Fruit fly (Drosophila melanogaster) whole organism, embryonic: ENCODE measurements around the gene erm.

Source experiments
- Antp ChIP-seq: fragments of 200-800 bp; sonication (Bioruptor generic); optimal IDR thresholded peaks from 3 replicates; lab custom pipeline; 2016; ENCODE audit warnings: missing biosample characterization, missing genetic modification characterization
- Atf-2 ChIP-seq: fragments of 200-800 bp; sonication (Bioruptor generic); optimal IDR thresholded peaks from 2 replicates; lab custom pipeline; 2016; ENCODE audit warnings: missing biosample characterization, missing genetic modification characterization
- B-H2 ChIP-seq: fragments of 200-800 bp; sonication (Bioruptor generic); optimal IDR thresholded peaks from 2 replicates; lab custom pipeline; 2018; ENCODE audit warnings: missing biosample characterization, mild to moderate bottlenecking, missing genetic modification characterization
- Blimp-1 ChIP-seq: fragments of 200-800 bp; sonication (Bioruptor generic); optimal IDR thresholded peaks from 3 replicates; lab custom pipeline; 2018; ENCODE audit warnings: missing biosample characterization, missing genetic modification characterization, mild to moderate bottlenecking, moderate library complexity, missing genetic modification reagents
- CG10267 ChIP-seq: fragments of 200-800 bp; sonication (Bioruptor generic); optimal IDR thresholded peaks from 2 replicates; lab custom pipeline; 2018; ENCODE audit warnings: missing biosample characterization, mild to moderate bottlenecking, missing genetic modification characterization, moderate library complexity
- CG10565 ChIP-seq: fragments of 200-800 bp; sonication (Bioruptor generic); optimal IDR thresholded peaks from 3 replicates; lab custom pipeline; 2016; ENCODE audit warnings: missing biosample characterization, mild to moderate bottlenecking, missing genetic modification characterization
- CG10979 ChIP-seq: fragments of 200-800 bp; sonication (Bioruptor generic); optimal IDR thresholded peaks from 2 replicates; lab custom pipeline; 2018; ENCODE audit warnings: missing biosample characterization, mild to moderate bottlenecking, missing genetic modification characterization, moderate library complexity
- CG11723 ChIP-seq: fragments of 200-800 bp; sonication (Bioruptor generic); optimal IDR thresholded peaks from 2 replicates; lab custom pipeline; 2017; ENCODE audit warnings: missing biosample characterization, mild to moderate bottlenecking, missing genetic modification characterization
- CG12299 ChIP-seq: fragments of 200-800 bp; sonication (Bioruptor generic); optimal IDR thresholded peaks from 2 replicates; lab custom pipeline; 2018; ENCODE audit warnings: missing biosample characterization, mild to moderate bottlenecking, missing genetic modification characterization
- CG1647 ChIP-seq: fragments of 200-800 bp; sonication (Bioruptor generic); optimal IDR thresholded peaks from 3 replicates; lab custom pipeline; 2016; ENCODE audit warnings: missing biosample characterization, missing genetic modification characterization
- CG16779 ChIP-seq: fragments of 200-800 bp; sonication (Bioruptor generic); IDR thresholded peaks from 2 replicates; pipeline ENCODE4 v1.3.6; 2022; ENCODE audit warnings: missing biosample characterization, missing genetic modification characterization
- CG17829 ChIP-seq: fragments of 200-800 bp; optimal IDR thresholded peaks from 2 replicates; lab custom pipeline; 2019; ENCODE audit warnings: missing biosample characterization, mild to moderate bottlenecking, missing genetic modification characterization, moderate library complexity
- CG3163 ChIP-seq: fragments of 200-800 bp; sonication (Bioruptor generic); optimal IDR thresholded peaks from 3 replicates; lab custom pipeline; 2016; ENCODE audit warnings: missing biosample characterization, missing genetic modification characterization
- CG3995 ChIP-seq: fragments of 200-800 bp; sonication (Bioruptor generic); optimal IDR thresholded peaks from 3 replicates; lab custom pipeline; 2016; ENCODE audit warnings: missing biosample characterization, missing genetic modification characterization
- CG5245 ChIP-seq: fragments of 200-800 bp; sonication (Bioruptor generic); optimal IDR thresholded peaks from 3 replicates; lab custom pipeline; 2016; ENCODE audit warnings: missing biosample characterization, missing genetic modification characterization
- CG7556 ChIP-seq: fragments of 200-800 bp; sonication (Bioruptor generic); optimal IDR thresholded peaks from 2 replicates; lab custom pipeline; 2017; ENCODE audit warnings: missing biosample characterization, mild to moderate bottlenecking, missing genetic modification characterization
- CG7745 ChIP-seq: fragments of 200-800 bp; sonication (Bioruptor generic); optimal IDR thresholded peaks from 2 replicates; lab custom pipeline; 2018; ENCODE audit warnings: missing biosample characterization, mild to moderate bottlenecking, missing genetic modification characterization, moderate library complexity
- CoRest ChIP-seq: fragments of 200-800 bp; sonication (Bioruptor generic); optimal IDR thresholded peaks from 3 replicates; lab custom pipeline; 2018; ENCODE audit warnings: missing biosample characterization, mild to moderate bottlenecking, missing genetic modification characterization, moderate library complexity
- Dad ChIP-seq: fragments of 200-800 bp; sonication (Bioruptor generic); optimal IDR thresholded peaks from 3 replicates; lab custom pipeline; 2016; ENCODE audit warnings: missing biosample characterization, missing genetic modification characterization
- Eip74EF ChIP-seq, 2 experiments: fragments of 200-800 bp in 1 of 2; fragments of >200 bp in 1 of 2; sonication (Bioruptor generic) in 1 of 2; optimal IDR thresholded peaks; 2 replicates each; lab custom pipeline; 2017 to 2019; ENCODE audit warnings: missing biosample characterization in 2 of 2, missing genetic modification characterization in 2 of 2, mild to moderate bottlenecking in 1 of 2, moderate library complexity in 1 of 2
- Fer2 ChIP-seq: fragments of 200-800 bp; sonication (Bioruptor generic); optimal IDR thresholded peaks from 2 replicates; lab custom pipeline; 2018; ENCODE audit warnings: missing biosample characterization, mild to moderate bottlenecking, missing genetic modification characterization, moderate library complexity
- Fer3 ChIP-seq: fragments of 200-800 bp; sonication (Bioruptor generic); optimal IDR thresholded peaks from 2 replicates; lab custom pipeline; 2018; ENCODE audit warnings: missing biosample characterization, mild to moderate bottlenecking, missing genetic modification characterization, moderate library complexity
- GATAe ChIP-seq: fragments of 200-800 bp; sonication (Bioruptor generic); conservative IDR thresholded peaks from 2 replicates; pipeline ENCODE4 v1.3.6; 2022; ENCODE audit warnings: missing biosample characterization, missing genetic modification characterization
- Hand ChIP-seq: fragments of 200-800 bp; sonication (Bioruptor generic); optimal IDR thresholded peaks from 2 replicates; lab custom pipeline; 2017; ENCODE audit warnings: mild to moderate bottlenecking, missing biosample characterization, missing genetic modification reagents, missing genetic modification characterization
- Hsf ChIP-seq: fragments of 200-800 bp; sonication (Bioruptor generic); optimal IDR thresholded peaks from 3 replicates; lab custom pipeline; 2016; ENCODE audit warnings: missing biosample characterization, missing genetic modification characterization
- Lhr ChIP-seq: fragments of 200-800 bp; sonication (Bioruptor generic); optimal IDR thresholded peaks from 3 replicates; lab custom pipeline; 2017; ENCODE audit warnings: mild to moderate bottlenecking, missing biosample characterization, missing genetic modification reagents, missing genetic modification characterization
- Lim3 ChIP-seq: fragments of 200-800 bp; sonication (Bioruptor generic); IDR thresholded peaks from 2 replicates; pipeline ENCODE4 v1.3.6; 2022; ENCODE audit warnings: missing biosample characterization, missing genetic modification characterization
- Mad ChIP-seq: fragments of 200-800 bp; sonication (Bioruptor generic); optimal IDR thresholded peaks from 2 replicates; lab custom pipeline; 2016; ENCODE audit warnings: missing biosample characterization, missing genetic modification characterization
- Nf-YC ChIP-seq: fragments of 200-800 bp; optimal IDR thresholded peaks from 3 replicates; lab custom pipeline; 2019; ENCODE audit warnings: missing biosample characterization, mild to moderate bottlenecking, missing genetic modification characterization, moderate library complexity
- Opbp ChIP-seq: fragments of 200-800 bp; sonication (Bioruptor generic); IDR thresholded peaks from 3 replicates; pipeline ENCODE4 v1.3.6; 2022; ENCODE audit warnings: missing biosample characterization, missing genetic modification characterization; ENCODE audit not compliant: partially characterized antibody
- amos ChIP-seq: fragments of 200-800 bp; sonication (Bioruptor generic); IDR thresholded peaks from 2 replicates; pipeline ENCODE4 v1.3.6; 2022; ENCODE audit warnings: missing biosample characterization, missing genetic modification characterization; ENCODE audit not compliant: partially characterized antibody
- crol ChIP-seq: fragments of 200-800 bp; sonication (Bioruptor generic); IDR thresholded peaks from 2 replicates; pipeline ENCODE4 v1.3.6; 2022; ENCODE audit warnings: missing biosample characterization, missing genetic modification characterization
- danr ChIP-seq: fragments of 200-800 bp; sonication (Bioruptor generic); IDR thresholded peaks from 2 replicates; pipeline ENCODE4 v1.3.6; 2022; ENCODE audit warnings: missing biosample characterization, missing genetic modification characterization
- dati ChIP-seq: fragments of 200-800 bp; sonication (Bioruptor generic); IDR thresholded peaks from 2 replicates; pipeline ENCODE4 v1.3.6; 2022; ENCODE audit warnings: missing biosample characterization, missing genetic modification characterization
- exex ChIP-seq: fragments of 200-800 bp; sonication (Bioruptor generic); optimal IDR thresholded peaks from 4 replicates; lab custom pipeline; 2018; ENCODE audit warnings: missing biosample characterization, mild to moderate bottlenecking, missing genetic modification characterization, moderate library complexity
- fu2 ChIP-seq: fragments of 200-800 bp; sonication (Bioruptor generic); optimal IDR thresholded peaks from 2 replicates; lab custom pipeline; 2016; ENCODE audit warnings: missing biosample characterization, missing genetic modification characterization
- gcm2 ChIP-seq: fragments of 200-800 bp; sonication (Bioruptor generic); optimal IDR thresholded peaks from 2 replicates; lab custom pipeline; 2016; ENCODE audit warnings: missing biosample characterization, missing genetic modification characterization
- h ChIP-seq: fragments of >200 bp; optimal IDR thresholded peaks from 2 replicates; lab custom pipeline; 2017
- jumu ChIP-seq: fragments of 200-800 bp; sonication (Bioruptor generic); optimal IDR thresholded peaks from 3 replicates; lab custom pipeline; 2016; ENCODE audit warnings: missing biosample characterization, missing genetic modification characterization
- kah ChIP-seq: fragments of 200-800 bp; sonication (Bioruptor generic); optimal IDR thresholded peaks from 2 replicates; lab custom pipeline; 2018; ENCODE audit warnings: missing biosample characterization, mild to moderate bottlenecking, missing genetic modification characterization
- lov ChIP-seq, 2 experiments: fragments of 200-800 bp in 1 of 2; fragments of >200 bp in 1 of 2; sonication (Bioruptor generic) in 1 of 2; IDR thresholded peaks in 1 of 2; optimal IDR thresholded peaks in 1 of 2; 2 replicates in 1 of 2; 3 replicates in 1 of 2; pipeline versions ENCODE4 v1.3.6 to Lab custom; 2017 to 2022; ENCODE audit warnings: missing biosample characterization in 1 of 2, missing genetic modification characterization in 1 of 2
- nom ChIP-seq: fragments of 200-800 bp; sonication (Bioruptor generic); optimal IDR thresholded peaks from 2 replicates; lab custom pipeline; 2017; ENCODE audit warnings: missing biosample characterization, missing genetic modification characterization, mild to moderate bottlenecking, moderate library complexity, missing genetic modification reagents
- schlank ChIP-seq: fragments of 200-800 bp; sonication (Bioruptor generic); optimal IDR thresholded peaks from 2 replicates; lab custom pipeline; 2018; ENCODE audit warnings: missing biosample characterization, mild to moderate bottlenecking, missing genetic modification characterization
- scrt ChIP-seq: fragments of 200-800 bp; sonication (Bioruptor generic); optimal IDR thresholded peaks from 2 replicates; lab custom pipeline; 2018; ENCODE audit warnings: missing biosample characterization, mild to moderate bottlenecking, missing genetic modification characterization, moderate library complexity
- sima ChIP-seq: fragments of 200-800 bp; sonication (Bioruptor generic); optimal IDR thresholded peaks from 2 replicates; lab custom pipeline; 2016; ENCODE audit warnings: missing biosample characterization, missing genetic modification characterization
- slbo ChIP-seq: fragments of 200-800 bp; sonication (Bioruptor generic); IDR thresholded peaks from 2 replicates; pipeline ENCODE4 v1.3.6; 2022; ENCODE audit warnings: missing biosample characterization, missing genetic modification characterization
- slp2 ChIP-seq: fragments of 200-800 bp; sonication (Bioruptor generic); optimal IDR thresholded peaks from 2 replicates; lab custom pipeline; 2016; ENCODE audit warnings: missing biosample characterization, missing genetic modification characterization
- sob ChIP-seq: fragments of 200-800 bp; sonication (Bioruptor generic); IDR thresholded peaks from 2 replicates; pipeline ENCODE4 v1.3.6; 2022; ENCODE audit warnings: missing biosample characterization, missing genetic modification characterization
- sqz ChIP-seq: fragments of 200-800 bp; sonication (Bioruptor generic); optimal IDR thresholded peaks from 3 replicates; lab custom pipeline; 2018; ENCODE audit warnings: missing biosample characterization, mild to moderate bottlenecking, missing genetic modification characterization
- zfh1 ChIP-seq: fragments of 200-800 bp; sonication (Bioruptor generic); IDR thresholded peaks from 3 replicates; pipeline ENCODE4 v1.3.6; 2022; ENCODE audit warnings: missing biosample characterization, missing genetic modification characterization

erm gene

DNA sequence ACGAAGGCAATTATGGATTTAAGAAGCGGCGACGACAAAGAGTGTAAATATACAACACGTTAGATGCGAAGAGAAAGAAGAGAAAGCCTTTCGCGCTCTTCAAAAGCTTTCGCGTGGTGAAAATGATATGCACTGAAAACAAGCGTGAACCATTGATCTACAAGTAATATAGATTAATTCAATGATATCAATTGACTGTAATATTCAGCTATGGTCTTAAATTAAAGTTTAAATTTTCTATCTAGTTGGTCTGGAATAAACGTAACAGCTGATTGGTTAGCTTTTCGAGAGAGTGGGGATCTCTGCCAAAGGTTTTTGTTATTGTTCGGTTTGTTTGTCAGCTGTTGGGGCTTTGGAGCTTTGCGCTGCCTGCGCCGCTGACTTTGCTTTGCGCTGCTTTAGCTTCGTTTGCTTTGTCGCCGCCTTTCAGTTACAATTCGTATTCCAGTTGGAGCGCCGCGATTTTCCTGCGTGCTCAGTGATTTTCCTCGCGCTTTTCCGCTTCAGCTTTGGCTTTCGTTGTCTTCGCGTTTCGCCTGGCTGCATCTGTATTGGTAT is 58.8 kb downstream of the erm start (continued):
- TF ChIP-seq CG17829 (peak; percentile 19), slbo (GFP tag; lab: Robert Waterston, UW) (no peak), scrt (no peak), exex (tag; lab: Kevin White, UChicago) (no peak), CG5245 (GFP tag; lab: Kevin White, UChicago) (no peak), Atf-2 (no peak), gcm2 (no peak), GATAe (no peak), Opbp (GFP tag; lab: Robert Waterston, UW) (no peak), Hand (no peak), Lim3 (GFP tag; lab: Robert Waterston, UW) (no peak), Fer3 (no peak), danr (GFP tag; lab: Robert Waterston, UW) (no peak), slp2 (GFP tag; lab: Kevin White, UChicago) (no peak), CG10979 (no peak), Fer2 (tag; lab: Kevin White, UChicago) (no peak), Hsf (GFP tag; lab: Kevin White, UChicago) (no peak), sob (GFP tag; lab: Robert Waterston, UW) (no peak), Blimp-1 (GFP tag; lab: Kevin White, UChicago) (peak; percentile 45), CG7556 (GFP tag; lab: Kevin White, UChicago) (peak; percentile 17), Antp (GFP tag; lab: Kevin White, UChicago) (no peak), h (lab: Kevin White, UChicago) (no peak), CG7745 (tag; lab: Kevin White, UChicago) (no peak), CG3163 (GFP tag; lab: Kevin White, UChicago) (peak; percentile 81), Lhr (no peak), sima (GFP tag; lab: Kevin White, UChicago) (no peak), CG16779 (GFP tag; lab: Robert Waterston, UW) (no peak), Eip74EF (GFP tag; optimal IDR thresholded peaks at IDR 0.05; lab: Kevin White, UChicago) (no peak), fu2 (GFP tag; lab: Kevin White, UChicago) (no peak), Dad (GFP tag; lab: Kevin White, UChicago) (no peak), Mad (GFP tag; lab: Kevin White, UChicago) (no peak), CG11723 (GFP tag; lab: Kevin White, UChicago) (no peak), CG10565 (GFP tag; lab: Kevin White, UChicago) (no peak), CoRest (no peak), schlank (tag; lab: Kevin White, UChicago) (no peak), CG1647 (GFP tag; lab: Kevin White, UChicago) (no peak), B-H2 (GFP tag; lab: Kevin White, UChicago) (no peak), amos (GFP tag; lab: Robert Waterston, UW) (peak; percentile 4; the same call in 1 of the 2 replicates), crol (GFP tag; lab: Robert Waterston, UW) (no peak), nom (GFP tag; lab: Kevin White, UChicago) (no peak), dati (GFP tag; lab: Robert Waterston, UW) (no peak), lov (optimal IDR thresholded peaks at IDR 0.05; lab: Kevin White, UChicago) (no peak), lov (GFP tag; IDR thresholded peaks at IDR 0.05; lab: Robert Waterston, UW) (no peak), CG12299 (tag; lab: Kevin White, UChicago) (no peak), kah (no peak), sqz (no peak), jumu (GFP tag; lab: Kevin White, UChicago) (no peak), Nf-YC (tag; lab: Kevin White, UChicago) (peak; percentile 38), zfh1 (GFP tag; lab: Robert Waterston, UW) (0 out of 3 replicates have a peak, but pooled peaks have one; percentile 2), CG3995 (GFP tag; lab: Kevin White, UChicago) (no peak), CG10267 (tag; lab: Kevin White, UChicago) (peak; percentile 1)
